Fruit fly (Drosophila melanogaster): ENCODE measurements around the gene Acox3.
A peak's percentile ranks its signal among the peaks of the same experiment; 100 is the strongest.

Gene Acox3

DNA sequence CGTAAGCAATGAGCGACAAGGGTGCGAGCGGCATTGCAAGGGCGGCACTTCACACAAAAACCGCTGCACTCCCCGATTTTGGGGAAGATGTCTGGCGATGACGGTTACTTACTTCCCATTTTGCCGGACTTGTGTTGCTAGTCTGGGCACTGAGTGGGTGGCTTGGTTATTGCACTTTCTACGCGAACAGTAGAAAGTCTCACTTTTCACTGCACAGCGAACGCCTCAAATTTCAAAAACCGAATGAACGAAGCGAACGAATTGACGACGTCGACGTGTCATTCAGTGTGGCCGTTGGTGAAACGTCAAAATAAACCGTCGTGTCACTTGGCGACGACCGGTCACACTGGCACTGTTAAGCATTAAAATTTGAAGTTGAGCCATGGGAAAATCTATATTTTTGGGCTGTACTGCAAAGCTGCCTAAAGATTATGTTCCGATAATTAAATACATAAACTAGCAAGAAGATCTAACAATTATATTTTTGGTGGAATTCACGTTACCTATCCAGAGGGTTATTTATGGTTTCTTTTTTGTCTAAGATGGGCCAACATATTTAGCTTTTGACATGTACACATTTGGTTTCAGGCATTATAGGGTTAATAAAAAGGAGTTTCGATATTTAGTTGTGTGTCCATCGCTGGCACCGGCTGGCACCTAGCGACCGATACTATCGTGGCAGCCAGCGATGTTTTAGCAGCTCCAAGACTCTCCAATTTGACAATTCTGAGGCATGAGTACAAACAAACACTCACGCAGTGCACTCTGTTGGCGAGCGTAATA lies 32.2 kb upstream of the Acox3 start, which contains the start of the genes Sec61alpha and Daxx (continued):
- TF ChIP-seq CkIIα-i1 (GFP tag; IDR thresholded peaks at IDR 0.05) (no peak), CG34376 (GFP tag; optimal IDR thresholded peaks at IDR 0.05) (peak; percentile 63), wek (GFP tag; optimal IDR thresholded peaks at IDR 0.05) (peak; percentile 12), Hmr (GFP tag; optimal IDR thresholded peaks at IDR 0.05) (peak; percentile 91), Chrac-16 (GFP tag; optimal IDR thresholded peaks at IDR 0.05) (peak; percentile 84), pan (optimal IDR thresholded peaks at IDR 0.05) (no peak), pan (GFP tag; optimal IDR thresholded peaks at IDR 0.05 in 1 of 2, IDR thresholded peaks at IDR 0.05 in 1 of 2) (peak in 1 of 2 experiments; percentile 84), wor (GFP tag; IDR thresholded peaks at IDR 0.05) (peak; percentile 59), dati (GFP tag; IDR thresholded peaks at IDR 0.05) (peak; percentile 76), dmrt99B (tag; optimal IDR thresholded peaks at IDR 0.05) (peak; percentile 76), HmgD (GFP tag; optimal IDR thresholded peaks at IDR 0.05) (peak; percentile 85), Mad (GFP tag; optimal IDR thresholded peaks at IDR 0.05) (peak; percentile 82), Gug (GFP tag; IDR thresholded peaks at IDR 0.05) (peak; percentile 92), Camta (GFP tag; optimal IDR thresholded peaks at IDR 0.05) (peak; percentile 74), CG18476 (GFP tag; optimal IDR thresholded peaks at IDR 0.05) (peak; percentile 77), al (GFP tag; IDR thresholded peaks at IDR 0.05) (peak; percentile 88), pita (GFP tag; optimal IDR thresholded peaks at IDR 0.05) (no peak), CG32767 (GFP tag; IDR thresholded peaks at IDR 0.05) (peak; percentile 64), CG13894 (tag; optimal IDR thresholded peaks at IDR 0.05) (peak; percentile 81), fd64A (GFP tag; optimal IDR thresholded peaks at IDR 0.05) (peak; percentile 21), her (GFP tag; optimal IDR thresholded peaks at IDR 0.05) (peak; percentile 80), lov (optimal IDR thresholded peaks at IDR 0.05) (no peak), lov (GFP tag; IDR thresholded peaks at IDR 0.05) (0 out of 3 replicates have a peak, but pooled peaks have one; percentile 61), tin (GFP tag; optimal IDR thresholded peaks at IDR 0.05) (peak; percentile 86), HLHmδ (GFP tag; optimal IDR thresholded peaks at IDR 0.05) (peak; percentile 79), Meics (GFP tag; optimal IDR thresholded peaks at IDR 0.05) (peak; percentile 78), Usf (GFP tag; optimal IDR thresholded peaks at IDR 0.05) (peak; percentile 70), CG4282 (GFP tag; optimal IDR thresholded peaks at IDR 0.05) (peak; percentile 77), otp (GFP tag; IDR thresholded peaks at IDR 0.05) (peak; percentile 71; the same call in 2 of the 3 replicates), CG17359 (tag; optimal IDR thresholded peaks at IDR 0.05) (peak; percentile 75), sima (GFP tag; optimal IDR thresholded peaks at IDR 0.05) (peak; percentile 37), wdn (GFP tag; IDR thresholded peaks at IDR 0.05) (peak; percentile 81), bbx (GFP tag; IDR thresholded peaks at IDR 0.05; ENCODE audit: partially characterized antibody) (peak; percentile 100), CG2712 (tag; optimal IDR thresholded peaks at IDR 0.05) (peak; percentile 85), tap (tag; optimal IDR thresholded peaks at IDR 0.05) (peak; percentile 33), CG10209 (GFP tag; optimal IDR thresholded peaks at IDR 0.05) (peak; percentile 74), CG12942 (GFP tag; optimal IDR thresholded peaks at IDR 0.05) (peak; percentile 87), CG33557 (GFP tag; optimal IDR thresholded peaks at IDR 0.05) (peak; percentile 50), CG17802 (tag; optimal IDR thresholded peaks at IDR 0.05) (peak; percentile 21), bowl (GFP tag; IDR thresholded peaks at IDR 0.05) (0 out of 2 replicates have a peak, but pooled peaks have one; percentile 53), CG4360 (GFP tag; IDR thresholded peaks at IDR 0.05) (no peak), nerfin-2 (GFP tag; IDR thresholded peaks at IDR 0.05; ENCODE audit: partially characterized antibody) (peak; percentile 99), CG3847 (GFP tag; IDR thresholded peaks at IDR 0.05) (peak; percentile 88), corto (GFP tag; optimal IDR thresholded peaks at IDR 0.05) (peak; percentile 79), CG8281 (tag; optimal IDR thresholded peaks at IDR 0.05) (peak; percentile 52), lilli (GFP tag; optimal IDR thresholded peaks at IDR 0.05) (peak; percentile 94), CG9932 (GFP tag; IDR thresholded peaks at IDR 0.05) (peak; percentile 96), D (optimal IDR thresholded peaks at IDR 0.05) (no peak), D (GFP tag; optimal IDR thresholded peaks at IDR 0.05) (peak; percentile 71), cwo (GFP tag; optimal IDR thresholded peaks at IDR 0.05) (peak; percentile 62)

Data from whole organism, embryonic.